Fruit fly (Drosophila melanogaster) whole organism, embryonic: ENCODE results near the gene CG14960.
A peak's percentile ranks its signal among the peaks of the same experiment; 100 is the strongest.

Source experiments
- Bgb ChIP-seq: fragments of 200-800 bp; sonication (Bioruptor generic); IDR thresholded peaks from 2 replicates; pipeline ENCODE4 v1.3.6; 2022; ENCODE audit warnings: missing biosample characterization, missing genetic modification characterization; ENCODE audit not compliant: partially characterized antibody
- CG10543 ChIP-seq: fragments of 200-800 bp; sonication (Bioruptor generic); optimal IDR thresholded peaks from 3 replicates; lab custom pipeline; 2017; ENCODE audit warnings: missing biosample characterization, mild to moderate bottlenecking, missing genetic modification characterization, moderate library complexity
- CG11093 ChIP-seq: fragments of 200-800 bp; sonication (Bioruptor generic); IDR thresholded peaks from 3 replicates; pipeline ENCODE4 v1.3.6; 2022; ENCODE audit warnings: missing biosample characterization, missing genetic modification characterization
- CG11398 ChIP-seq: fragments of 200-800 bp; sonication (Bioruptor generic); optimal IDR thresholded peaks from 2 replicates; lab custom pipeline; 2016; ENCODE audit warnings: missing biosample characterization, missing genetic modification characterization
- CG11560 ChIP-seq: fragments of 200-800 bp; sonication (Bioruptor generic); IDR thresholded peaks from 3 replicates; pipeline ENCODE4 v1.3.6; 2022; ENCODE audit warnings: missing biosample characterization, missing genetic modification characterization
- CG12236 ChIP-seq: fragments of 200-800 bp; sonication (Bioruptor generic); optimal IDR thresholded peaks from 2 replicates; lab custom pipeline; 2016; ENCODE audit warnings: missing biosample characterization, missing genetic modification characterization
- CG12659 ChIP-seq: fragments of 200-800 bp; sonication (Bioruptor generic); optimal IDR thresholded peaks from 3 replicates; lab custom pipeline; 2017; ENCODE audit warnings: mild to moderate bottlenecking, missing biosample characterization, missing genetic modification reagents, missing genetic modification characterization
- CG12744 ChIP-seq: fragments of 200-800 bp; sonication (Bioruptor generic); optimal IDR thresholded peaks from 2 replicates; lab custom pipeline; 2016; ENCODE audit warnings: missing biosample characterization, missing genetic modification characterization
- CG13287 ChIP-seq: fragments of 200-800 bp; sonication (Bioruptor generic); IDR thresholded peaks from 2 replicates; pipeline ENCODE4 v1.3.6; 2022; ENCODE audit warnings: missing biosample characterization, missing genetic modification characterization; ENCODE audit not compliant: partially characterized antibody
- CG14050 ChIP-seq: fragments of 200-800 bp; sonication (Bioruptor generic); IDR thresholded peaks from 3 replicates; pipeline ENCODE4 v1.3.6; 2022; ENCODE audit warnings: missing biosample characterization, missing genetic modification characterization
- CG1603 ChIP-seq: fragments of 200-800 bp; sonication (Bioruptor generic); optimal IDR thresholded peaks from 2 replicates; lab custom pipeline; 2019; ENCODE audit warnings: missing biosample characterization, mild to moderate bottlenecking, missing genetic modification characterization, moderate library complexity
- CG16813 ChIP-seq: fragments of 200-800 bp; sonication (Bioruptor generic); IDR thresholded peaks from 3 replicates; pipeline ENCODE4 v1.3.6; 2022; ENCODE audit warnings: missing biosample characterization, missing genetic modification characterization; ENCODE audit not compliant: partially characterized antibody
- CG18619 ChIP-seq: fragments of 200-800 bp; sonication (Bioruptor generic); optimal IDR thresholded peaks from 3 replicates; lab custom pipeline; 2017; ENCODE audit warnings: missing biosample characterization, mild to moderate bottlenecking, missing genetic modification characterization
- CG30403 ChIP-seq: fragments of 200-800 bp; sonication (Bioruptor generic); optimal IDR thresholded peaks from 3 replicates; lab custom pipeline; 2016; ENCODE audit warnings: missing biosample characterization, missing genetic modification characterization
- CG33557 ChIP-seq: fragments of 200-800 bp; sonication (Bioruptor generic); optimal IDR thresholded peaks from 2 replicates; lab custom pipeline; 2019; ENCODE audit warnings: missing biosample characterization, mild to moderate bottlenecking, missing genetic modification characterization, moderate library complexity
- CG34224 ChIP-seq: fragments of 200-800 bp; sonication (Bioruptor generic); IDR thresholded peaks from 3 replicates; pipeline ENCODE4 v1.3.6; 2022; ENCODE audit warnings: missing biosample characterization, missing genetic modification characterization; ENCODE audit not compliant: partially characterized antibody
- CG3995 ChIP-seq: fragments of 200-800 bp; sonication (Bioruptor generic); optimal IDR thresholded peaks from 3 replicates; lab custom pipeline; 2016; ENCODE audit warnings: missing biosample characterization, missing genetic modification characterization
- CG4360 ChIP-seq: fragments of 200-800 bp; sonication (Bioruptor generic); IDR thresholded peaks from 2 replicates; pipeline ENCODE4 v1.3.6; 2022; ENCODE audit warnings: missing biosample characterization, missing genetic modification characterization
- CG4820 ChIP-seq: fragments of 200-800 bp; sonication (Bioruptor generic); optimal IDR thresholded peaks from 3 replicates; lab custom pipeline; 2016; ENCODE audit warnings: missing biosample characterization, missing genetic modification characterization
- CG6254 ChIP-seq: fragments of 200-800 bp; sonication (Bioruptor generic); optimal IDR thresholded peaks from 3 replicates; lab custom pipeline; 2017; ENCODE audit warnings: mild to moderate bottlenecking, missing biosample characterization, missing genetic modification reagents, missing genetic modification characterization
- CG8089 ChIP-seq: fragments of 200-800 bp; sonication (Bioruptor generic); optimal IDR thresholded peaks from 3 replicates; lab custom pipeline; 2016; ENCODE audit warnings: missing biosample characterization, missing genetic modification characterization
- CG8478 ChIP-seq: fragments of >200 bp; optimal IDR thresholded peaks from 2 replicates; lab custom pipeline; 2018
- CHES-1-like ChIP-seq: fragments of 200-800 bp; sonication (Bioruptor generic); optimal IDR thresholded peaks from 2 replicates; lab custom pipeline; 2016; ENCODE audit warnings: missing biosample characterization, missing genetic modification characterization
- GATAe ChIP-seq: fragments of 200-800 bp; sonication (Bioruptor generic); conservative IDR thresholded peaks from 2 replicates; pipeline ENCODE4 v1.3.6; 2022; ENCODE audit warnings: missing biosample characterization, missing genetic modification characterization
- H15 ChIP-seq: fragments of 200-800 bp; sonication (Bioruptor generic); IDR thresholded peaks from 3 replicates; pipeline ENCODE4 v1.3.6; 2022; ENCODE audit warnings: missing biosample characterization, missing genetic modification characterization
- Hand ChIP-seq: fragments of 200-800 bp; sonication (Bioruptor generic); optimal IDR thresholded peaks from 2 replicates; lab custom pipeline; 2017; ENCODE audit warnings: mild to moderate bottlenecking, missing biosample characterization, missing genetic modification reagents, missing genetic modification characterization
- MBD-R2 ChIP-seq: fragments of 200-800 bp; sonication (Bioruptor generic); IDR thresholded peaks from 2 replicates; pipeline ENCODE4 v1.3.6; 2022; ENCODE audit warnings: missing biosample characterization, missing genetic modification characterization
- Med ChIP-seq: fragments of 200-800 bp; sonication (Bioruptor generic); peaks from one replicate; lab custom pipeline; 2016; ENCODE audit warnings: missing biosample characterization, missing genetic modification characterization, mild to moderate bottlenecking, inconsistent platforms, moderate library complexity
- Poxn ChIP-seq: fragments of 200-800 bp; sonication (Bioruptor generic); IDR thresholded peaks from 2 replicates; pipeline ENCODE4 v1.3.6; 2022; ENCODE audit warnings: missing biosample characterization, missing genetic modification characterization
- Stat92E ChIP-seq, 3 experiments: fragments of >200 bp in 2 of 3; fragments of 200-800 bp in 1 of 3; sonication (Bioruptor generic) in 1 of 3; optimal IDR thresholded peaks; 2 replicates each; lab custom pipeline; 2017 to 2019; ENCODE audit warnings: missing biosample characterization in 3 of 3, missing genetic modification characterization in 3 of 3, mild to moderate bottlenecking in 1 of 3, moderate library complexity in 1 of 3
- ara ChIP-seq: fragments of 200-800 bp; sonication (Bioruptor generic); IDR thresholded peaks from 2 replicates; pipeline ENCODE4 v1.3.6; 2022; ENCODE audit warnings: missing biosample characterization, missing genetic modification characterization
- ase ChIP-seq: fragments of 200-800 bp; sonication (Bioruptor generic); IDR thresholded peaks from 3 replicates; pipeline ENCODE4 v1.3.6; 2022; ENCODE audit warnings: missing biosample characterization, missing genetic modification characterization
- ash1 ChIP-seq: fragments of 200-800 bp; sonication (Bioruptor generic); optimal IDR thresholded peaks from 2 replicates; lab custom pipeline; 2018; ENCODE audit warnings: missing biosample characterization, mild to moderate bottlenecking, missing genetic modification characterization
- cato ChIP-seq: fragments of 200-800 bp; sonication (Bioruptor generic); optimal IDR thresholded peaks from 2 replicates; lab custom pipeline; 2016; ENCODE audit warnings: missing biosample characterization, missing genetic modification characterization, borderline replicate concordance
- cg ChIP-seq: fragments of 200-800 bp; sonication (Bioruptor generic); optimal IDR thresholded peaks from 3 replicates; lab custom pipeline; 2019; ENCODE audit warnings: missing biosample characterization, mild to moderate bottlenecking, missing genetic modification characterization, moderate library complexity
- chinmo ChIP-seq: fragments of 200-800 bp; sonication (Bioruptor generic); IDR thresholded peaks from 4 replicates; pipeline ENCODE4 v1.3.6; 2022; ENCODE audit warnings: missing biosample characterization, missing genetic modification characterization; ENCODE audit not compliant: partially characterized antibody
- ci ChIP-seq: fragments of 200-800 bp; sonication (Bioruptor generic); IDR thresholded peaks from 3 replicates; pipeline ENCODE4 v1.3.6; 2022; ENCODE audit warnings: missing biosample characterization, missing genetic modification characterization
- cwo ChIP-seq: fragments of 200-800 bp; sonication (Bioruptor generic); optimal IDR thresholded peaks from 3 replicates; lab custom pipeline; 2017; ENCODE audit warnings: missing biosample characterization, missing genetic modification characterization, mild to moderate bottlenecking, moderate library complexity, missing genetic modification reagents
- grau ChIP-seq: fragments of 200-800 bp; optimal IDR thresholded peaks from 3 replicates; lab custom pipeline; 2019; ENCODE audit warnings: missing biosample characterization, mild to moderate bottlenecking, missing genetic modification characterization, moderate library complexity
- gsb-n ChIP-seq: fragments of 200-800 bp; sonication (Bioruptor generic); optimal IDR thresholded peaks from 3 replicates; lab custom pipeline; 2018; ENCODE audit warnings: missing biosample characterization, mild to moderate bottlenecking, missing genetic modification characterization
- hbn ChIP-seq: fragments of 200-800 bp; sonication (Bioruptor generic); IDR thresholded peaks from 2 replicates; pipeline ENCODE4 v1.3.6; 2022; ENCODE audit warnings: missing biosample characterization, missing genetic modification characterization; ENCODE audit not compliant: partially characterized antibody
- her ChIP-seq: fragments of 200-800 bp; sonication (Bioruptor generic); optimal IDR thresholded peaks from 2 replicates; lab custom pipeline; 2016; ENCODE audit warnings: missing biosample characterization, missing genetic modification characterization
- inv ChIP-seq: fragments of 200-800 bp; sonication (Bioruptor generic); IDR thresholded peaks from 2 replicates; pipeline ENCODE4 v1.3.6; 2022; ENCODE audit warnings: missing biosample characterization, missing genetic modification characterization; ENCODE audit not compliant: partially characterized antibody
- mirr ChIP-seq: fragments of 200-800 bp; sonication (Bioruptor generic); optimal IDR thresholded peaks from 3 replicates; lab custom pipeline; 2018; ENCODE audit warnings: missing biosample characterization, mild to moderate bottlenecking, missing genetic modification characterization
- nau ChIP-seq: fragments of 200-800 bp; sonication (Bioruptor generic); optimal IDR thresholded peaks from 3 replicates; lab custom pipeline; 2017; ENCODE audit warnings: missing biosample characterization, mild to moderate bottlenecking, missing genetic modification characterization, missing genetic modification reagents
- nerfin-2 ChIP-seq: fragments of 200-800 bp; sonication (Bioruptor generic); IDR thresholded peaks from 2 replicates; pipeline ENCODE4 v1.3.6; 2022; ENCODE audit warnings: missing biosample characterization, missing genetic modification characterization; ENCODE audit not compliant: partially characterized antibody
- pita ChIP-seq: fragments of 200-800 bp; sonication (Bioruptor generic); optimal IDR thresholded peaks from 2 replicates; lab custom pipeline; 2017; ENCODE audit warnings: missing biosample characterization, mild to moderate bottlenecking, missing genetic modification characterization
- salm ChIP-seq: fragments of 200-800 bp; sonication (Bioruptor generic); optimal IDR thresholded peaks from 2 replicates; lab custom pipeline; 2018; ENCODE audit warnings: missing biosample characterization, mild to moderate bottlenecking, missing genetic modification characterization

Gene CG14960

dm6 chr3L:3303534-3304459 is 33.0 kb downstream of the CG14960 start, which contains the start of gene ZnT63C (continued):
- peak; percentile 41 for TF ChIP-seq inv (GFP tag; lab: Robert Waterston, UW)
- no peak for TF ChIP-seq Hand (GFP tag; lab: Kevin White, UChicago)
- TF ChIP-seq GATAe (GFP tag; lab: Robert Waterston, UW), result no peak
- TF ChIP-seq CG18619 (GFP tag; lab: Kevin White, UChicago), result no peak
- TF ChIP-seq nerfin-2, result peak; percentile 87
- peak; percentile 32; the same call in 1 of the 2 replicates for TF ChIP-seq MBD-R2 (GFP tag; lab: Robert Waterston, UW)
- TF ChIP-seq her, result no peak
- TF ChIP-seq CG8478 (lab: Kevin White, UChicago), result peak; percentile 20
- TF ChIP-seq CG11398 (GFP tag; lab: Kevin White, UChicago), result no peak
- TF ChIP-seq CG1603 (tag; lab: Kevin White, UChicago), result peak; percentile 63
- no peak for TF ChIP-seq CG4820
- TF ChIP-seq CG12236 (GFP tag; lab: Kevin White, UChicago), result no peak
- TF ChIP-seq CG33557 (GFP tag; lab: Kevin White, UChicago), result peak; percentile 6
- no peak for TF ChIP-seq CG11560 (tag; lab: Robert Waterston, UW)
- TF ChIP-seq grau, result peak; percentile 75
- TF ChIP-seq CG14050, result no peak
- no peak for TF ChIP-seq ase (GFP tag; lab: Robert Waterston, UW)
- peak; percentile 79 for TF ChIP-seq Med (GFP tag; lab: Kevin White, UChicago)
- TF ChIP-seq H15 (GFP tag; lab: Robert Waterston, UW), result no peak
- TF ChIP-seq hbn (GFP tag; lab: Robert Waterston, UW), result peak; percentile 70
- peak; percentile 77; the same call in 2 of the 3 replicates for TF ChIP-seq ci (GFP tag; lab: Robert Waterston, UW)
- no peak for TF ChIP-seq CG3995 (GFP tag; lab: Kevin White, UChicago)
- TF ChIP-seq CG4360 (GFP tag; lab: Robert Waterston, UW), result no peak
- TF ChIP-seq chinmo (GFP tag; lab: Robert Waterston, UW), result peak; percentile 89
- TF ChIP-seq ara, result peak; percentile 28; the same call in 1 of the 2 replicates
- no peak for TF ChIP-seq CG30403 (GFP tag; lab: Kevin White, UChicago)
- TF ChIP-seq Stat92E (GFP tag; optimal IDR thresholded peaks at IDR 0.05; lab: Kevin White, UChicago), result peak in 1 of 3 experiments; percentile 51
- TF ChIP-seq nau, result no peak
- no peak for TF ChIP-seq ash1 (GFP tag; lab: Kevin White, UChicago)
- TF ChIP-seq CG13287 (GFP tag; lab: Robert Waterston, UW), result peak; percentile 85
- no peak for TF ChIP-seq CG10543 (GFP tag; lab: Kevin White, UChicago)
- peak; percentile 86 for TF ChIP-seq CG34224 (GFP tag; lab: Robert Waterston, UW)
- TF ChIP-seq Poxn (GFP tag; lab: Robert Waterston, UW), result no peak
- TF ChIP-seq CG12744 (GFP tag; lab: Kevin White, UChicago), result no peak
- TF ChIP-seq CG6254 (GFP tag; lab: Kevin White, UChicago), result no peak
- TF ChIP-seq cwo (GFP tag; lab: Kevin White, UChicago), result peak; percentile 51
- no peak for TF ChIP-seq pita (GFP tag; lab: Kevin White, UChicago)
- TF ChIP-seq gsb-n, result no peak
- TF ChIP-seq CG12659 (GFP tag; lab: Kevin White, UChicago), result peak; percentile 67
- no peak for TF ChIP-seq salm (tag; lab: Kevin White, UChicago)
- no peak for TF ChIP-seq CHES-1-like (GFP tag; lab: Kevin White, UChicago)
- TF ChIP-seq cg (GFP tag; lab: Kevin White, UChicago), result peak; percentile 83
- no peak for TF ChIP-seq CG11093 (GFP tag; lab: Robert Waterston, UW)
- no peak for TF ChIP-seq CG8089 (GFP tag; lab: Kevin White, UChicago)
- TF ChIP-seq CG16813 (GFP tag; lab: Robert Waterston, UW), result peak; percentile 83
- TF ChIP-seq mirr (GFP tag; lab: Kevin White, UChicago), result peak; percentile 27
- peak; percentile 87 for TF ChIP-seq Bgb (GFP tag; lab: Robert Waterston, UW)
- TF ChIP-seq cato, result no peak
